Worm (Caenorhabditis elegans): Measurements from ENCODE around the gene F14D7.14.
A peak's percentile ranks its signal among the peaks of the same experiment; 100 is the strongest.

F14D7.14 gene

DNA sequence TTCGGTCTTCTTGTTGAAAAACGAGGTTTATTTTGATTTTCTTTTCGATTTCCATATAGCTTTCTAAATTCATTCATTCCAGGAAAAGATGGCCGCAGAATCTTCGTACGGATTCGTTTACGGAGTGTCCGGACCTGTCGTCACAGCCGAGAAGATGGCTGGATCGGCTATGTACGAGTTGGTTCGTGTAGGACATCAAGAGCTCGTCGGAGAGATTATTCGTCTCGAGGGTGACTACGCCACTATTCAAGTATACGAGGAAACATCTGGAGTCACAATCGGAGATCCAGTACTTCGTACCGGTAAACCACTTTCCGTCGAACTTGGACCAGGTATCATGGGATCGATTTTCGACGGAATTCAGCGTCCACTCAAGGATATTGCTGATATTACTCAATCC is 41.9 kb downstream of the F14D7.14 start, which contains the start of gene vha-13:
Gene vha-13, plus strand, starts transcription at position 81 of the 400 bp plus-strand sequence.
- TF ChIP-seq vab-15 (tag; optimal IDR thresholded peaks at IDR 0.05), result no peak
- no peak for TF ChIP-seq fos-1 (tag; optimal IDR thresholded peaks at IDR 0.05)
- no peak for TF ChIP-seq C04F5.9 (tag; optimal IDR thresholded peaks at IDR 0.05)
- TF ChIP-seq nhr-85 (tag), result peak; percentile 42
- no peak for TF ChIP-seq tlp-1 (tag; optimal IDR thresholded peaks at IDR 0.05)
- TF ChIP-seq blmp-1 (tag; optimal IDR thresholded peaks at IDR 0.05), result no peak
- TF ChIP-seq dsc-1 (tag; optimal IDR thresholded peaks at IDR 0.05), result no peak
- no peak for TF ChIP-seq aly-2 (tag; optimal IDR thresholded peaks at IDR 0.05)
- no peak for TF ChIP-seq lsy-2 (tag; optimal IDR thresholded peaks at IDR 0.05)
- no peak for TF ChIP-seq mab-9 (GFP tag; IDR thresholded peaks at IDR 0.05)
- TF ChIP-seq pag-3 (tag; optimal IDR thresholded peaks at IDR 0.05; ENCODE audit: borderline replicate concordance, insufficient read depth), result no peak
- no peak for TF ChIP-seq efl-1 (optimal IDR thresholded peaks at IDR 0.05)
- peak in 1 of 2 experiments; percentile 65 for TF ChIP-seq efl-1 (GFP tag; optimal IDR thresholded peaks at IDR 0.05 in 1 of 2)
- no peak for TF ChIP-seq elt-3 (tag; optimal IDR thresholded peaks at IDR 0.05)
- TF ChIP-seq fkh-10 (GFP tag; optimal IDR thresholded peaks at IDR 0.05), result no peak

DNA sequence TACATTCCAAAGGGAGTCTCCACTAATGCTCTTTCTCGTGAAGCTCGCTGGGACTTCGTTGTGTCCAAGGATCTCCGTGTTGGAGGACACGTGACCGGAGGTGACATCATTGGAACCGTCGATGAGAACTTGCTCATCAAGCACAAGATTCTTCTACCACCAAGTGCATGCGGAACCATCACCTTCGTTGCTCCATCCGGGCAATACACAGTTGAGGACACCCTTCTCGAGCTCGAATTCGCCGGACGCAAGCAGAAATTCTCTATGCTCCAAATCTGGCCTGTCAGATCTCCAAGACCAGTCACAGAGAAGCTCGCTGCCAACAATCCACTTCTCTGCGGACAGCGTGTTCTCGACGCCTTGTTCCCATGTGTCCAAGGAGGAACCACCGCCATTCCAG is 42.3 kb downstream of the F14D7.14 start:
- no peak for TF ChIP-seq ceh-63 (GFP tag; optimal IDR thresholded peaks at IDR 0.05)
- no peak for TF ChIP-seq lin-35 (GFP tag; optimal IDR thresholded peaks at IDR 0.05)
- no peak for TF ChIP-seq egl-27 (tag; optimal IDR thresholded peaks at IDR 0.05)
- no peak for TF ChIP-seq mab-9 (GFP tag; IDR thresholded peaks at IDR 0.05)
- no peak for TF ChIP-seq lin-14 (GFP tag; optimal IDR thresholded peaks at IDR 0.05)
- TF ChIP-seq irx-1 (tag; optimal IDR thresholded peaks at IDR 0.05), result no peak
- no peak for TF ChIP-seq sox-4 (tag; optimal IDR thresholded peaks at IDR 0.05)
- TF ChIP-seq xbp-1 (tag; optimal IDR thresholded peaks at IDR 0.05), result no peak
- no peak for TF ChIP-seq ztf-4 (tag; optimal IDR thresholded peaks at IDR 0.05)
- TF ChIP-seq fkh-10 (GFP tag; optimal IDR thresholded peaks at IDR 0.05), result no peak
- TF ChIP-seq ceh-8 (GFP tag; optimal IDR thresholded peaks at IDR 0.05), result no peak
- no peak for TF ChIP-seq egl-13 (tag; optimal IDR thresholded peaks at IDR 0.05)
- no peak for TF ChIP-seq pax-3 (tag; optimal IDR thresholded peaks at IDR 0.05)
- TF ChIP-seq unc-98 (GFP tag; IDR thresholded peaks at IDR 0.05), result no peak

DNA sequence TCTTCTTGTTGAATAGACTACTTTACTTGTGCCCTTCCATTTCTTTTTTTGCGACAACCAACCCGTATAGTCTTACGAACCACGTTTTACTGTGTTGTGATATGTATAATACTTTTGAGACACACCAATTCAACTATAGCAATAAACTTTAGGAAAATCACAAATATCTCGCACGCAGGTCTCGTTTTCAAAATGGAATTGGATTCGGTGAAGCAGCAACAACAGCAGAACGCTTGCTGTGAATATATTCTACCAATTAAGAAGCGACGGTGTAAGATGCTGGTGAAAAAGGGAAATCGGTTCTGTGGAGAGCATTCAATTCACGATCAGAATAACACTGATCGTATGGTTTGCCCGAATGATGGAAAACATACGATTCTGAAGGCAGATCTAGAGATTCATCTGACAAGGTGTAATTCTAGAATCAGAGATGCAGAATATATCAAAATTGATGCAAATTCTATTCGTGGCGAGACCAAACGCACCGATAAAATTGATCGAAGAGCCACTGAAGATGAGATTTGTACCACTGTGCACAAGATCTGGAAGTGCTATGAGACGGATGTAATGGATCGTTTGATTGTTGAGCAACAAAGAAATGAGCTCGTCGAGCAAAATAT is 44.6 kb downstream of the F14D7.14 start, which contains the start of gene Y49A3A.3:
Gene Y49A3A.3, plus strand, starts transcription at position 153 of the 620 bp plus-strand sequence.
- TF ChIP-seq nhr-71 (tag; optimal IDR thresholded peaks at IDR 0.05) (peak; percentile 60), blmp-1 (tag; optimal IDR thresholded peaks at IDR 0.05) (no peak), tbx-2 (tag; optimal IDR thresholded peaks at IDR 0.05) (no peak), unc-130 (tag; optimal IDR thresholded peaks at IDR 0.05) (no peak), rnt-1 (tag; optimal IDR thresholded peaks at IDR 0.05) (peak; percentile 11), nhr-90 (tag; optimal IDR thresholded peaks at IDR 0.05; ENCODE audit: poor library complexity) (peak; percentile 67), nhr-19 (GFP tag; conservative IDR thresholded peaks at IDR 0.05) (no peak), ceh-8 (GFP tag; optimal IDR thresholded peaks at IDR 0.05) (no peak), aly-2 (tag; optimal IDR thresholded peaks at IDR 0.05) (peak; percentile 98), elt-2 (tag; optimal IDR thresholded peaks at IDR 0.05) (peak; percentile 15), lin-15B (tag; optimal IDR thresholded peaks at IDR 0.05) (no peak), ama-1 (optimal IDR thresholded peaks at IDR 0.05) (peak; percentile 7), fkh-4 (tag; optimal IDR thresholded peaks at IDR 0.05; ENCODE audit: borderline replicate concordance) (no peak), unc-62 (GFP tag; optimal IDR thresholded peaks at IDR 0.05) (no peak), nhr-85 (tag) (no peak), nhr-20 (tag; optimal IDR thresholded peaks at IDR 0.05) (peak; percentile 15), dsc-1 (tag; optimal IDR thresholded peaks at IDR 0.05) (no peak), nhr-47 (tag; optimal IDR thresholded peaks at IDR 0.05) (peak; percentile 20), lin-35 (GFP tag; optimal IDR thresholded peaks at IDR 0.05) (peak in 1 of 2 experiments; percentile 34), sox-4 (tag; optimal IDR thresholded peaks at IDR 0.05) (no peak), unc-86 (tag; optimal IDR thresholded peaks at IDR 0.05) (no peak), lin-14 (GFP tag; optimal IDR thresholded peaks at IDR 0.05) (no peak), egl-27 (tag; optimal IDR thresholded peaks at IDR 0.05) (no peak), snu-23 (GFP tag; optimal IDR thresholded peaks at IDR 0.05) (peak; percentile 10), zag-1 (tag; optimal IDR thresholded peaks at IDR 0.05) (no peak), nhr-84 (tag; optimal IDR thresholded peaks at IDR 0.05) (no peak), efl-1 (optimal IDR thresholded peaks at IDR 0.05) (peak; percentile 9 to 32), efl-1 (GFP tag; optimal IDR thresholded peaks at IDR 0.05 in 1 of 2) (peak in 1 of 2 experiments; percentile 95), unc-30 (tag; optimal IDR thresholded peaks at IDR 0.05) (no peak), ztf-4 (tag; optimal IDR thresholded peaks at IDR 0.05) (peak; percentile 29), alr-1 (tag; optimal IDR thresholded peaks at IDR 0.05; ENCODE audit: borderline replicate concordance) (no peak)

Data from whole organism, L1 larva.